Worm (Caenorhabditis elegans) whole organism, L4 larva: ENCODE data around the gene egl-43.

Experiments
- F26F4.8 ChIP-seq: fragments of 200-800 bp; sonication (Bioruptor generic); conservative IDR thresholded peaks from 2 replicates; pipeline ENCODE4 v1.3.6; 2022; ENCODE audit warnings: missing genetic modification characterization, missing compliant biosample characterization
- F49E8.2 ChIP-seq: sonication (generic microtip); optimal IDR thresholded peaks from 2 replicates; lab custom pipeline; 2016; ENCODE audit warnings: missing compliant biosample characterization, mild to moderate bottlenecking, missing genetic modification characterization, borderline replicate concordance
- Y48G9A.11 ChIP-seq: fragments of 200-800 bp; sonication (Bioruptor generic); IDR thresholded peaks from 2 replicates; pipeline ENCODE4 v1.3.6; 2022; ENCODE audit warnings: missing genetic modification reagents, missing genetic modification characterization, missing compliant biosample characterization
- Y5F2A.4 ChIP-seq: fragments of 200-800 bp; sonication (Bioruptor generic); optimal IDR thresholded peaks from 2 replicates; lab custom pipeline; 2018; ENCODE audit warnings: mild to moderate bottlenecking, missing genetic modification characterization, missing compliant biosample characterization
- ZK337.2 ChIP-seq: fragments of 200-800 bp; sonication (Bioruptor generic); IDR thresholded peaks from 2 replicates; pipeline ENCODE4 v1.3.6; 2022; ENCODE audit warnings: missing genetic modification reagents, missing genetic modification characterization, missing compliant biosample characterization
- ZK546.5 ChIP-seq, 2 experiments: sonication (generic microtip); optimal IDR thresholded peaks; 2 replicates each; lab custom pipeline; 2017; ENCODE audit warnings: missing biosample characterization in 2 of 2, missing genetic modification characterization in 2 of 2
- aha-1 ChIP-seq: fragments of 150-350 bp; peaks from one replicate; lab custom pipeline; 2014; ENCODE audit warnings: missing biosample characterization, missing genetic modification characterization
- ceh-20 ChIP-seq: fragments of 200-800 bp; sonication (Bioruptor generic); IDR thresholded peaks from 2 replicates; pipeline ENCODE4 v1.3.6; 2022; ENCODE audit warnings: missing genetic modification reagents, missing genetic modification characterization, missing compliant biosample characterization
- ceh-62 ChIP-seq: sonication (generic microtip); optimal IDR thresholded peaks from 2 replicates; lab custom pipeline; 2017; ENCODE audit warnings: missing biosample characterization, missing genetic modification characterization
- daf-12 ChIP-seq: fragments of 150-350 bp; optimal IDR thresholded peaks from 2 replicates; lab custom pipeline; 2014; ENCODE audit warnings: missing biosample characterization, missing genetic modification reagents, missing genetic modification characterization
- dmd-8 ChIP-seq: fragments of 200-800 bp; sonication (Bioruptor generic); IDR thresholded peaks from 2 replicates; pipeline ENCODE4 v1.3.6; 2022; ENCODE audit warnings: missing genetic modification characterization, missing compliant biosample characterization
- dpl-1 ChIP-seq: fragments of 150-350 bp; optimal IDR thresholded peaks from 2 replicates; lab custom pipeline; 2014; ENCODE audit warnings: missing biosample characterization, missing genetic modification reagents, missing genetic modification characterization
- duxl-1 ChIP-seq: sonication (generic microtip); optimal IDR thresholded peaks from 2 replicates; lab custom pipeline; 2016; ENCODE audit warnings: mild to moderate bottlenecking, missing genetic modification characterization, moderate library complexity, missing compliant biosample characterization; ENCODE audit not compliant: poor library complexity
- dve-1 ChIP-seq: sonication (generic microtip); optimal IDR thresholded peaks from 2 replicates; lab custom pipeline; 2017; ENCODE audit warnings: antibody characterized with exemption, mild to moderate bottlenecking, missing genetic modification characterization, missing compliant biosample characterization; ENCODE audit not compliant: insufficient read depth
- gei-8 ChIP-seq: fragments of 200-800 bp; sonication (Bioruptor generic); optimal IDR thresholded peaks from 2 replicates; lab custom pipeline; 2018; ENCODE audit warnings: mild to moderate bottlenecking, missing genetic modification characterization, missing compliant biosample characterization
- hif-1 ChIP-seq, 2 experiments: sonication (generic microtip); optimal IDR thresholded peaks; 2 replicates each; lab custom pipeline; 2016 to 2017; ENCODE audit warnings: missing compliant biosample characterization in 2 of 2, missing genetic modification characterization in 2 of 2, missing genetic modification reagents in 2 of 2, missing genotype in 2 of 2, mild to moderate bottlenecking in 1 of 2
- hlh-30 ChIP-seq: sonication (generic microtip); optimal IDR thresholded peaks from 2 replicates; lab custom pipeline; 2017; ENCODE audit warnings: antibody characterized with exemption, mild to moderate bottlenecking, missing genetic modification characterization, missing compliant biosample characterization; ENCODE audit not compliant: insufficient read depth
- hmg-1.1 ChIP-seq: fragments of 200-800 bp; sonication (Bioruptor generic); IDR thresholded peaks from 2 replicates; pipeline ENCODE4 v1.3.6; 2022; ENCODE audit warnings: missing genetic modification reagents, missing genetic modification characterization, missing compliant biosample characterization
- lin-1 ChIP-seq: fragments of 200-800 bp; sonication (Bioruptor generic); IDR thresholded peaks from 2 replicates; pipeline ENCODE4 v1.3.6; 2022; ENCODE audit warnings: missing genetic modification reagents, missing genetic modification characterization, missing compliant biosample characterization
- lin-38 ChIP-seq: fragments of 200-800 bp; sonication (Bioruptor generic); IDR thresholded peaks from 2 replicates; pipeline ENCODE4 v1.3.6; 2022; ENCODE audit warnings: missing genetic modification reagents, missing genetic modification characterization, missing compliant biosample characterization
- lsy-2 ChIP-seq, 2 experiments: fragments of 150-350 bp in 1 of 2; sonication (generic microtip) in 1 of 2; optimal IDR thresholded peaks; 2 replicates each; lab custom pipeline; 2014 to 2017; ENCODE audit warnings: missing biosample characterization in 2 of 2, missing genetic modification characterization in 2 of 2
- madf-5 ChIP-seq, 2 experiments: fragments of 200-800 bp; sonication (Bioruptor generic); IDR thresholded peaks; 2 replicates each; pipeline ENCODE4 v1.3.6; 2022; ENCODE audit warnings: missing compliant biosample characterization in 2 of 2, missing genetic modification characterization in 2 of 2
- madf-9 ChIP-seq: fragments of 200-800 bp; sonication (Bioruptor generic); conservative IDR thresholded peaks from 2 replicates; pipeline ENCODE4 v1.3.6; 2022; ENCODE audit warnings: missing genetic modification reagents, missing genetic modification characterization, missing compliant biosample characterization
- mep-1 ChIP-seq: fragments of 150-350 bp; sonication (generic microtip); optimal IDR thresholded peaks from 3 replicates; lab custom pipeline; 2014; ENCODE audit warnings: missing biosample characterization, missing genetic modification characterization
- mes-2 ChIP-seq: sonication (generic microtip); optimal IDR thresholded peaks from 2 replicates; lab custom pipeline; 2016; ENCODE audit warnings: missing genotype, mild to moderate bottlenecking, missing genetic modification characterization, missing compliant biosample characterization; ENCODE audit not compliant: poor library complexity, severe bottlenecking
- mxl-2 ChIP-seq: fragments of 200-800 bp; sonication (Bioruptor generic); conservative IDR thresholded peaks from 2 replicates; pipeline ENCODE4 v1.3.6; 2022; ENCODE audit warnings: missing genetic modification reagents, missing genetic modification characterization, missing compliant biosample characterization
- mxl-3 ChIP-seq: fragments of 200-800 bp; sonication (Bioruptor generic); optimal IDR thresholded peaks from 2 replicates; lab custom pipeline; 2018; ENCODE audit warnings: mild to moderate bottlenecking, missing genetic modification characterization, missing compliant biosample characterization
- nhr-10 ChIP-seq: fragments of 150-350 bp; optimal IDR thresholded peaks from 2 replicates; lab custom pipeline; 2014; ENCODE audit warnings: missing biosample characterization, missing genetic modification characterization
- nhr-11 ChIP-seq: fragments of 150-350 bp; optimal IDR thresholded peaks from 2 replicates; lab custom pipeline; 2014; ENCODE audit warnings: missing biosample characterization, missing genetic modification characterization
- nhr-42 ChIP-seq: fragments of 200-800 bp; sonication (Bioruptor generic); IDR thresholded peaks from 2 replicates; pipeline ENCODE4 v1.3.6; 2022; ENCODE audit warnings: missing genetic modification characterization, missing compliant biosample characterization
- pha-4 ChIP-seq, 2 experiments: fragments of 150-350 bp in 1 of 2; fragments of 200-800 bp in 1 of 2; sonication (Bioruptor generic) in 1 of 2; IDR thresholded peaks in 1 of 2; optimal IDR thresholded peaks in 1 of 2; 2 replicates each; pipeline versions ENCODE4 v1.3.6 to Lab custom; 2014 to 2022; ENCODE audit warnings: missing genetic modification characterization in 2 of 2, missing genetic modification reagents in 2 of 2, missing biosample characterization in 1 of 2, missing compliant biosample characterization in 1 of 2
- php-3 ChIP-seq: fragments of 200-800 bp; sonication (Bioruptor generic); IDR thresholded peaks from 2 replicates; pipeline ENCODE4 v1.3.6; 2022; ENCODE audit warnings: missing genetic modification reagents, missing genetic modification characterization, missing compliant biosample characterization
- rbr-2 ChIP-seq: sonication (generic microtip); optimal IDR thresholded peaks from 2 replicates; lab custom pipeline; 2016; ENCODE audit warnings: missing genotype, missing genetic modification characterization, missing compliant biosample characterization
- sdz-12 ChIP-seq: fragments of 200-800 bp; sonication (Bioruptor generic); optimal IDR thresholded peaks from 2 replicates; lab custom pipeline; 2018; ENCODE audit warnings: mild to moderate bottlenecking, missing genetic modification characterization, missing compliant biosample characterization
- tra-1 ChIP-seq: fragments of 200-800 bp; sonication (Bioruptor generic); IDR thresholded peaks from 2 replicates; pipeline ENCODE4 v1.3.6; 2022; ENCODE audit warnings: missing genetic modification reagents, missing genetic modification characterization, missing compliant biosample characterization
- unc-130 ChIP-seq: sonication (generic microtip); optimal IDR thresholded peaks from 2 replicates; lab custom pipeline; 2016; ENCODE audit warnings: missing genetic modification reagents, missing genetic modification characterization, missing compliant biosample characterization
- unc-62 ChIP-seq, 3 experiments: fragments of 150-350 bp in 1 of 3; sonication (generic microtip); optimal IDR thresholded peaks in 2 of 3; peaks in 1 of 3; 1 replicate in 1 of 3; 2 replicates in 2 of 3; lab custom pipeline; 2014 to 2017; ENCODE audit warnings: missing biosample characterization in 3 of 3, missing genetic modification characterization in 3 of 3, missing genetic modification reagents in 3 of 3, missing genotype in 1 of 3
- vab-7 ChIP-seq: fragments of 200-800 bp; sonication (Bioruptor generic); IDR thresholded peaks from 2 replicates; pipeline ENCODE4 v1.3.6; 2022; ENCODE audit warnings: missing genetic modification reagents, missing genetic modification characterization, missing compliant biosample characterization
- zfp-3 ChIP-seq: fragments of 200-800 bp; sonication (Bioruptor generic); conservative IDR thresholded peaks from 2 replicates; pipeline ENCODE4 v1.3.6; 2022; ENCODE audit warnings: missing genetic modification reagents, missing genetic modification characterization, missing compliant biosample characterization
- zip-2 ChIP-seq: fragments of 150-350 bp; optimal IDR thresholded peaks from 2 replicates; lab custom pipeline; 2014; ENCODE audit warnings: missing biosample characterization, missing genetic modification characterization

The egl-43 gene

DNA sequence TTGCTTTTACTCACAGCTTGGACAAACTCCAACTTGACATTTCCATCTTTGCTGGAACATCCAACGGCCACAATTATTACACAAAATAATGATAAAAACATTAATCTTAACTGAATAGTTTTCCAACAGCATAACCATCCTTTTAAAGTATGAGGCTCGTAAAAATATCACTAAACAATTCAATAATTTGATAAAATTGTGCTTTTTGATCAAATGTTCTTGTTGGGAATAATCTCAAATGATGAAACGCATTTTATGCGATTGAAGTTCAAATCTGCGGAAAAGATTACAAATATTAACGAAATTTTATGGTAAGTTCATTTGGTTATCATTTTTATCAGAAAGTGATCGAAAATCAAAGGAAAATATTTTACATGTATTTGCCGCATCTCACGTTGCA is 34.5 kb upstream of the egl-43 start, which contains the start of gene pho-10:
TSS of gene pho-10 (minus strand) at position 101 of the 400 bp plus-strand sequence.
- no peak for TF ChIP-seq F26F4.8
- no peak for TF ChIP-seq F49E8.2 (tag; lab: Kevin White, UChicago)
- no peak for TF ChIP-seq php-3
- no peak for TF ChIP-seq lin-1 (GFP tag; lab: Robert Waterston, UW)
- no peak for TF ChIP-seq Y48G9A.11
- no peak for TF ChIP-seq mxl-2
- no peak for TF ChIP-seq Y5F2A.4 (GFP tag; lab: Kevin White, UChicago)
- no peak for TF ChIP-seq zfp-3 (GFP tag; lab: Robert Waterston, UW)
- TF ChIP-seq unc-62 (GFP tag; optimal IDR thresholded peaks at IDR 0.05 in 1 of 2; lab: Kevin White, UChicago): no peak
- no peak for TF ChIP-seq unc-62 (tag; optimal IDR thresholded peaks at IDR 0.05; lab: Kevin White, UChicago)
- no peak for TF ChIP-seq madf-5 (GFP tag; IDR thresholded peaks at IDR 0.05; lab: Robert Waterston, UW)
- TF ChIP-seq nhr-42 (GFP tag; lab: Robert Waterston, UW): no peak

DNA sequence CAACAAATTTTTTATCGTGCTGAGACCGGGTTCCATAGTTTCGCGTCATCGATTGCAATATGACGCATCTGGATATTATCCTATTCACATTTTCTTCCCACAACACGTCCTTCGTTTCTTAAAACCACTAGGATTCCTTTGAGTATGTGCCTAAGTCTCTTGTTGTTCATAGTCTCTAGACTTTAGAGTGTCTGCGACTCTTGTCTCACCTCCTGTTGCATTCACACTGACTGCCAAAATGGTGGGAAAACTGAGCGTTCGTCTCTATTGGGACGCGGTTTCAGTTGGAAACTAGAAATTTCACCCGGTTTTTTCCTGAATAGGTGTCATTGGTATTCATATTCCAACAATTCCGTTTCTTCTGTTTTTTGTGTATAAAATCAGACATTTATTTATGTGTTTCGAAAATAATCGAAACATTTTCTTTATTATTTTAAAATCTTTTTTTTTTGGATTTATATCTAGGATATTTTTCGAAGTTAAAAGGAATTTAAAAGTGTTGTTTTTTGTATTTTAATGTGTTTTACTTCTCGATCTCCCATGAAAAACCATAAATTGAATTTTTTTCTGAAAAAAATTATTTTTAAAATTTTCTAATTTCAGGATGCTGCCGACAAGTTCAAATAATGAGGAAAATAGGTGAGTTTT is 33.2 kb upstream of the egl-43 start, which contains the start of gene C05C10.2:
TSS of gene C05C10.2 (plus strand) at position 598 of the 648 bp plus-strand sequence.
- TF ChIP-seq aha-1 (tag; lab: Kevin White, UChicago): peak; percentile 72
- TF ChIP-seq unc-62 (GFP tag; optimal IDR thresholded peaks at IDR 0.05 in 1 of 2; lab: Kevin White, UChicago): peak in 1 of 2 experiments; percentile 42
- no peak for TF ChIP-seq unc-62 (tag; optimal IDR thresholded peaks at IDR 0.05; lab: Kevin White, UChicago)
- no peak for TF ChIP-seq ceh-62 (tag; lab: Kevin White, UChicago)
- TF ChIP-seq, all 104 proteins: peak for 2

DNA sequence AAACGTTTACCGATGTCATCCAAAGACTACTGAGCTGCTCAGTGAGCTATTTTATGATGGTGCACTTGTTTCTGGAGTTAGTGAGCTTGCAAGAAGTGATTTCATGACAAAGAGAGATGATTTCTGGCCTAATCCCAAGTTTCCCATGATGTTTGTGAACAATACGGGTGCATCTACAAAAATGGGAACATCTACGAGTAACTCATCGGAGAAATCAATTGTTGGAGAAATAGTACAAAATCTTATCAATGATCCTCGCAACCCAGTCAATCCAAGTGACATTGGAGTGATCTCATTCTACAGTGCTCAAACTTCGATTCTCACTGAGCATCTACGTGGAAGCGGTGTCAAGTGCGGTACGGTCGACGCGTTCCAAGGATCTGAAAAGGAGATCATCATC is 26.5 kb upstream of the egl-43 start:
- peak; percentile 91 for TF ChIP-seq aha-1 (tag; lab: Kevin White, UChicago)
- TF ChIP-seq nhr-42 (GFP tag; lab: Robert Waterston, UW): no peak
- TF ChIP-seq vab-7 (GFP tag; lab: Robert Waterston, UW): no peak

DNA sequence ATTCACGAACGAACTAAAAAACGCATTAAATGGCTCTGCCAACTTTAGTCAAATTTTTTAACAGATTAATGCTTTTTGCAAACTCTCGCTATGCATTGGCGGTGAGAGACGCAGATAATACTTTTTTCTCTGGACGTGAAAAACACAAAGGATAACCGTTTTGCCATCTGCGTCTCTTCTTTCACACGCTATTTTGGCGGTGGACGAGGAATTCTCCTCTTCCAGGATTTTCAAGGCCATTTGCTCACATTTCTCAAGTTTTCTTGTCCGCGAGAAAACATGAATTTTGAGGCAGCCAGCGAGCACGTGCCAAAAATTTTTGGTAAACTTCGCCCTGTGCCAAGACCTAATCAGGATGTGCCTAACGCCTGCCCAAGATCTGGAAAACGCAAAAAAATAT is 24.0 kb upstream of the egl-43 start:
- peak; percentile 14 for TF ChIP-seq dve-1 (tag; lab: Kevin White, UChicago)
- 0 out of 2 replicates have a peak, but pooled peaks have one; percentile 52 for TF ChIP-seq ceh-20 (GFP tag; lab: Robert Waterston, UW)
- no peak for TF ChIP-seq nhr-10
- TF ChIP-seq daf-12: no peak
- TF ChIP-seq lsy-2 (tag; optimal IDR thresholded peaks at IDR 0.05; lab: Kevin White, UChicago): peak in 1 of 2 experiments; percentile 40
- peak; percentile 38 for TF ChIP-seq lin-38 (GFP tag; lab: Robert Waterston, UW)
- TF ChIP-seq mep-1 (tag; lab: Kevin White, UChicago): peak; percentile 21
- peak; percentile 12 for TF ChIP-seq nhr-11 (tag; lab: Kevin White, UChicago)
- no peak for TF ChIP-seq gei-8 (GFP tag; lab: Kevin White, UChicago)
- no peak for TF ChIP-seq sdz-12 (GFP tag; lab: Kevin White, UChicago)
- TF ChIP-seq madf-9 (GFP tag; lab: Robert Waterston, UW): no peak
- TF ChIP-seq mes-2 (tag; lab: Kevin White, UChicago): peak; percentile 87
- peak; percentile 21 for TF ChIP-seq unc-130 (GFP tag; lab: Kevin White, UChicago)
- TF ChIP-seq ZK337.2 (GFP tag; lab: Robert Waterston, UW): no peak
- peak; percentile 57 for TF ChIP-seq hlh-30 (tag; lab: Kevin White, UChicago)
- TF ChIP-seq ZK546.5 (tag; optimal IDR thresholded peaks at IDR 0.05; lab: Kevin White, UChicago): no peak
- TF ChIP-seq dmd-8 (GFP tag; lab: Robert Waterston, UW): 0 out of 2 replicates have a peak, but pooled peaks have one; percentile 51
- TF ChIP-seq lin-1 (GFP tag; lab: Robert Waterston, UW): no peak
- peak; percentile 56 for TF ChIP-seq mxl-3 (GFP tag; lab: Kevin White, UChicago)
- TF ChIP-seq duxl-1 (tag; lab: Kevin White, UChicago): peak; percentile 30
- no peak for TF ChIP-seq zip-2 (tag; lab: Kevin White, UChicago)
- TF ChIP-seq tra-1 (GFP tag; lab: Robert Waterston, UW): 0 out of 2 replicates have a peak, but pooled peaks have one; percentile 32
- peak in 1 of 2 experiments; percentile 80 for TF ChIP-seq hif-1 (tag; optimal IDR thresholded peaks at IDR 0.05; lab: Kevin White, UChicago)
- TF ChIP-seq pha-4 (GFP tag; IDR thresholded peaks at IDR 0.05; lab: Robert Waterston, UW): no peak
- no peak for TF ChIP-seq pha-4 (tag; optimal IDR thresholded peaks at IDR 0.05; lab: Kevin White, UChicago)
- TF ChIP-seq dpl-1: peak; percentile 22
- TF ChIP-seq rbr-2: peak; percentile 5
- TF ChIP-seq hmg-1.1 (GFP tag; lab: Robert Waterston, UW): peak; percentile 44
- TF ChIP-seq aha-1 (tag; lab: Kevin White, UChicago): peak; percentile 52
